Fruit fly (Drosophila melanogaster): Measurements from ENCODE around the gene Fdx1.

Fdx1 gene

dm6 chr3L:9410754-9411423 lies 39.9 kb upstream of the Fdx1 start, which contains the start of the genes CG4022 and Cpsf5:
CG4022 (minus strand) TSS chr3L:9410832.
Cpsf5 (plus strand) TSS chr3L:9411038.
- 0 out of 2 replicates have a peak, but pooled peaks have one; percentile 7 for TF ChIP-seq rn (GFP tag; IDR thresholded peaks at IDR 0.05)
- TF ChIP-seq Ets98B (GFP tag; IDR thresholded peaks at IDR 0.05): peak; percentile 61
- peak; percentile 76 for TF ChIP-seq CG15710 (tag; optimal IDR thresholded peaks at IDR 0.05)
- peak; percentile 60 for TF ChIP-seq CG12605 (GFP tag; IDR thresholded peaks at IDR 0.05)
- peak; percentile 64 for TF ChIP-seq EcR (GFP tag; optimal IDR thresholded peaks at IDR 0.05)
- no peak for TF ChIP-seq CG14655 (GFP tag; optimal IDR thresholded peaks at IDR 0.05)
- peak; percentile 59 for TF ChIP-seq Pif1A (GFP tag; optimal IDR thresholded peaks at IDR 0.05)
- peak; percentile 52 for TF ChIP-seq CG34367 (tag; optimal IDR thresholded peaks at IDR 0.05)
- TF ChIP-seq CG17806 (tag; optimal IDR thresholded peaks at IDR 0.05): peak; percentile 61
- no peak for TF ChIP-seq D1 (tag; optimal IDR thresholded peaks at IDR 0.05)
- TF ChIP-seq CG13204 (GFP tag; optimal IDR thresholded peaks at IDR 0.05): no peak
- peak; percentile 51 for TF ChIP-seq Snoo (tag; optimal IDR thresholded peaks at IDR 0.05)
- peak; percentile 36 for TF ChIP-seq CG8301 (tag; optimal IDR thresholded peaks at IDR 0.05)
- TF ChIP-seq fd96Ca (GFP tag; IDR thresholded peaks at IDR 0.05): peak; percentile 65; the same call in 2 of the 3 replicates
- TF ChIP-seq CG32121 (GFP tag; IDR thresholded peaks at IDR 0.05): peak; percentile 70
- TF ChIP-seq gl (tag; optimal IDR thresholded peaks at IDR 0.05): no peak
- no peak for TF ChIP-seq CG10348 (GFP tag; IDR thresholded peaks at IDR 0.05)
- peak; percentile 61 for TF ChIP-seq CG8159 (tag; optimal IDR thresholded peaks at IDR 0.05)
- TF ChIP-seq CG4496 (GFP tag; IDR thresholded peaks at IDR 0.05): peak; percentile 75; the same call in 2 of the 3 replicates
- peak; percentile 57 for TF ChIP-seq Pif1B (GFP tag; optimal IDR thresholded peaks at IDR 0.05)
- peak; percentile 64 for TF ChIP-seq CG9948 (tag; optimal IDR thresholded peaks at IDR 0.05)

DNA sequence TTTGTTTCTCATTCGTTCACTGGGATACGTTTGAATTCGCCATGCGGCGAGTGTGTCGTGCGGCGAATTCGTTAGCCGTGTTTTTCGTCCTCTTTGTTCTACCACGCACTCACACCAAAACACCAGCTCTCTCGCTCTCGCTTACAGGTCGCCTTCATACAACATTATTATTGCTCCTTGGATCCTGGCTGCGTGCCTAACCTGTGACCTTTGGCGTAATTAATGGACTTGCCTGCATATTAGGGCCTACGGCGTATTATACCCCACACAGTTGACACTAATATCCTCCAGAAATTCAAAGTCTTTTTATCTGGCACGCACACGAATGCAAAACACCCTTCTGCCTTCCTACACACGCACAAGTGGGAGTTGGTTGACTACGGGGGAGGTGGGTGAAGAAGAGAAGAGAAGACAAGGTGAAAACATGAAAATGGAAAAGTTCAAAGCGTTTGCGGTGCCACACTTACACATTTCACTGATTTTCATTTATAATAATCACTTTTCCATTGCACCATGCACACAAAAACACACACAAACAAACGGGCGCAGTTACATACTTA lies 39.1 kb upstream of the Fdx1 start:
- no peak for TF ChIP-seq CG34367 (tag; optimal IDR thresholded peaks at IDR 0.05)
- TF ChIP-seq CG8301 (tag; optimal IDR thresholded peaks at IDR 0.05): no peak

DNA sequence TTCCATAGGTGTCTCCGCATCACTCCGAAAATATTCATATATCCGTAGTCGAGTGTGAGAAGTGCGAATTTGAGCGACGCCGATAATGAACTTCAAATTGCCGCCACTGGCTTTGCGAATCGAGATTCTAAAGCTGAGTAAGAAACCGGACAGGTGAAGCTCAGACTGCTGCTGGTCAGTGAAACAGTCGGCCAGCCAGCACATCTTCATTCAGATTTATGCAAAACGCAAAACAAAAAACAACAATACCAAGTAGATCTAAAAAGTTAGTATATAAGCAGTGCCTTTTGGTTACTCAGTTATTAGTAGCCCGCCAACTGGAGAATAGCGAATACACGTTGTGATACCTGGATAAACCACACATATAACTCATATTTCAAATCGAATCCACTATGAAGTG lies 33.5 kb upstream of the Fdx1 start, which contains the start of gene Cpr67B:
TSS of gene Cpr67B (plus strand) at position 301 of the 400 bp plus-strand sequence.
- no peak for TF ChIP-seq CG34367 (tag; optimal IDR thresholded peaks at IDR 0.05)
- TF ChIP-seq Snoo (tag; optimal IDR thresholded peaks at IDR 0.05): no peak
- TF ChIP-seq gl (tag; optimal IDR thresholded peaks at IDR 0.05): no peak
- TF ChIP-seq CG8301 (tag; optimal IDR thresholded peaks at IDR 0.05): no peak
- TF ChIP-seq CG4496 (GFP tag; IDR thresholded peaks at IDR 0.05): no peak
- no peak for TF ChIP-seq D1 (tag; optimal IDR thresholded peaks at IDR 0.05)
- no peak for TF ChIP-seq CG9948 (tag; optimal IDR thresholded peaks at IDR 0.05)
- no peak for TF ChIP-seq CG8159 (tag; optimal IDR thresholded peaks at IDR 0.05)

DNA sequence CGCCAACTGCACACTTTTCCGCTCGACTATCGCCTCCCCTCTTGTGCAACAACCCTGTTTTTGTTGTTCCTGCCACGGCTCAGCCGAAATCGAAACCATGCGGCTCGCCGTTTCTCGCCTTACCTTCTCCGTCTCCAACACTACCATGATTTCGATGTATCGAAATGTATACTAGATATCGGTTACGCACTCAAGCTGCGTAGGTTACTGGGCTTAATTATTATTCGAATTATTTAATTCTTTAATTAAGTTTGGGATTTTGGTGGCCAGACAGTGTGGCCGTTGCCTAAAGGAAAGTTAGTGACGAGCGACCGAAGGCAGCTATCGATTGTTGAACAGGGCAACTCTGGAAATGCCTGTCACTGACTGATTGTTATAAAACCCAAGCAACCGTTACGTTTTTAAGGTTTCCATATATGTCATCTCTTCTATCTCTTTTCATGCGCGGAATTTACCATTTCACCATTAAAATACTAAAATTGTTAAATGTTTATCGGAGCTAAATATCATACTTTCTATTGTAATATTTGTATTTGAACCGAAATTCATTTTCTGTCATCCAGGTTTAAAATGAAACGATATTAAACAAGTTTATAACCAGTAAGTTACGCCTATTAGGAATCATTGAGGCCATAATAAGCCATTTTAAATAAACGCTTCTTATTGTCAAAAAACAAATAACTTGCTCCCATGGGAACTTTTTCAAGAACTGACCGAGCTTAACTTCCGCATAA lies 31.3 kb upstream of the Fdx1 start, which contains the start of gene eIF4E1:
TSS of gene eIF4E1 (minus strand) at position 304 of the 734 bp plus-strand sequence.
- TF ChIP-seq CG4496 (GFP tag; IDR thresholded peaks at IDR 0.05): no peak

DNA sequence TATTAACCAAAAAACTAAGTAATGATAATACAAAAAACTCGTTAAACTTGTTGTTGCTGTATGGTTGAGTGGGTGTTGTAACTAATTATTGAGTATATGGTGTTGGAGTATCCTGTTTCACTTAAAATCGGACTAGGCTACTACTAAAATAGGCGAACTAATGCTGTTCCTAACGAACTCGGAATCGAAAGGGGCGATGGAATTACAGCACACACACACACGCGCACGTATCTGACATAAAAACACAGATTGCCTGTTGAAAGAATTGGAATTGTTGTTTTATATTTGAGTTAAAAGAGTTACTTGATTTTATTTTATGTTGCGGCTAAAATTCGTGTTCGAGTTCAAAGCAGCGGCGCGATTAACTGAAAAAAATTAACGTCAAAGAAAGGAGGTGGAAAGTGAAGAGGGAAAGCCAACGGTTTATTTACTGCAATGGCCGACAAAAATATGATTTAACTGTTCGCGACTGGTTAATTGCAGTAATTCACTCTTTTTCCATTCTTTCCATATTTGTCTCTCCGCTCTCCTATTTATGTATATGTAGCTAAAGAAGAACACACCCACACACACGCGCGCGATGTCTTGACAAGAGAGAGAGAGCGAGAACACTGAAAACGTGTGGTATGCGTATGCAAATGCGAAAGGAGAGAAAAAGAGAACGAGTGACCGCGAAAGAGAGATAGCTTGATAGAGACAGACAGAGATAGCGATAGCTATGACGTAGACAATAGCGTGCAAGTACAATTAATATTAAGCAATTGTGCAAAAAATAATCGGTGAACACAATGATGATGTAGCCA lies 30.5 kb upstream of the Fdx1 start:
- peak; percentile 21 for TF ChIP-seq Pif1B (GFP tag; optimal IDR thresholded peaks at IDR 0.05)
- no peak for TF ChIP-seq gl (tag; optimal IDR thresholded peaks at IDR 0.05)
- no peak for TF ChIP-seq CG10348 (GFP tag; IDR thresholded peaks at IDR 0.05)
- no peak for TF ChIP-seq CG9948 (tag; optimal IDR thresholded peaks at IDR 0.05)
- no peak for TF ChIP-seq fd96Ca (GFP tag; IDR thresholded peaks at IDR 0.05)
- TF ChIP-seq CG14655 (GFP tag; optimal IDR thresholded peaks at IDR 0.05): no peak
- TF ChIP-seq D1 (tag; optimal IDR thresholded peaks at IDR 0.05): no peak
- TF ChIP-seq rn (GFP tag; IDR thresholded peaks at IDR 0.05): no peak
- TF ChIP-seq Snoo (tag; optimal IDR thresholded peaks at IDR 0.05): no peak
- TF ChIP-seq CG32121 (GFP tag; IDR thresholded peaks at IDR 0.05): no peak
- TF ChIP-seq Pif1A (GFP tag; optimal IDR thresholded peaks at IDR 0.05): no peak
- no peak for TF ChIP-seq CG8301 (tag; optimal IDR thresholded peaks at IDR 0.05)
- TF ChIP-seq CG8159 (tag; optimal IDR thresholded peaks at IDR 0.05): no peak
- TF ChIP-seq EcR (GFP tag; optimal IDR thresholded peaks at IDR 0.05): peak; percentile 23
- TF ChIP-seq CG12605 (GFP tag; IDR thresholded peaks at IDR 0.05): no peak
- peak; percentile 22; the same call in 1 of the 2 replicates for TF ChIP-seq Ets98B (GFP tag; IDR thresholded peaks at IDR 0.05)
- TF ChIP-seq CG4496 (GFP tag; IDR thresholded peaks at IDR 0.05): no peak
- TF ChIP-seq CG13204 (GFP tag; optimal IDR thresholded peaks at IDR 0.05): no peak

Data from whole organism, pupa.